Fruit fly (Drosophila melanogaster) whole organism, prepupa: ENCODE results near the gene pzg.

Source experiments
- Blimp-1 ChIP-seq: fragments of 200-800 bp; sonication (Bioruptor generic); optimal IDR thresholded peaks from 3 replicates; lab custom pipeline; 2017; ENCODE audit warnings: missing biosample characterization, missing genetic modification characterization, mild to moderate bottlenecking, moderate library complexity, missing genetic modification reagents
- CG10631 ChIP-seq: fragments of 200-800 bp; sonication (Bioruptor generic); optimal IDR thresholded peaks from 2 replicates; lab custom pipeline; 2016; ENCODE audit warnings: missing biosample characterization, missing genetic modification characterization
- CG10669 ChIP-seq: fragments of 200-800 bp; sonication (Bioruptor generic); optimal IDR thresholded peaks from 3 replicates; lab custom pipeline; 2018; ENCODE audit warnings: missing biosample characterization, mild to moderate bottlenecking, missing genetic modification characterization, moderate library complexity
- CG1621 ChIP-seq: fragments of 200-800 bp; sonication (Bioruptor generic); optimal IDR thresholded peaks from 3 replicates; lab custom pipeline; 2018; ENCODE audit warnings: missing biosample characterization, mild to moderate bottlenecking, missing genetic modification characterization
- CG3032 ChIP-seq: fragments of 200-800 bp; optimal IDR thresholded peaks from 2 replicates; lab custom pipeline; 2019; ENCODE audit warnings: missing biosample characterization, mild to moderate bottlenecking, missing genetic modification characterization, moderate library complexity
- CG31627 ChIP-seq: fragments of 200-800 bp; sonication (Bioruptor generic); optimal IDR thresholded peaks from 3 replicates; lab custom pipeline; 2016; ENCODE audit warnings: missing biosample characterization, missing genetic modification characterization
- CG32006 ChIP-seq: fragments of 200-800 bp; sonication (Bioruptor generic); optimal IDR thresholded peaks from 3 replicates; lab custom pipeline; 2017; ENCODE audit warnings: missing biosample characterization, mild to moderate bottlenecking, missing genetic modification characterization
- CG3919 ChIP-seq: fragments of 200-800 bp; sonication (Bioruptor generic); optimal IDR thresholded peaks from 3 replicates; lab custom pipeline; 2016; ENCODE audit warnings: missing biosample characterization, missing genetic modification characterization
- CG6163 ChIP-seq: fragments of 200-800 bp; sonication (Bioruptor generic); IDR thresholded peaks from 3 replicates; pipeline ENCODE4 v1.3.6; 2022; ENCODE audit warnings: missing biosample characterization, missing genetic modification characterization
- CG6276 ChIP-seq: fragments of 200-800 bp; sonication (Bioruptor generic); optimal IDR thresholded peaks from 2 replicates; lab custom pipeline; 2017; ENCODE audit warnings: missing biosample characterization, mild to moderate bottlenecking, missing genetic modification characterization
- CG6792 ChIP-seq: fragments of 200-800 bp; sonication (Bioruptor generic); optimal IDR thresholded peaks from 3 replicates; lab custom pipeline; 2016; ENCODE audit warnings: missing biosample characterization, missing genetic modification characterization
- CG8119 ChIP-seq: fragments of 200-800 bp; sonication (Bioruptor generic); IDR thresholded peaks from 3 replicates; pipeline ENCODE4 v1.3.6; 2022; ENCODE audit warnings: missing biosample characterization, missing genetic modification characterization
- CG8319 ChIP-seq: fragments of 200-800 bp; sonication (Bioruptor generic); optimal IDR thresholded peaks from 3 replicates; lab custom pipeline; 2016; ENCODE audit warnings: missing biosample characterization, missing genetic modification characterization
- CG9139 ChIP-seq: fragments of 200-800 bp; sonication (Bioruptor generic); optimal IDR thresholded peaks from 3 replicates; lab custom pipeline; 2017; ENCODE audit warnings: missing biosample characterization, mild to moderate bottlenecking, missing genetic modification characterization
- Eip93F ChIP-seq: fragments of 200-800 bp; sonication (Bioruptor generic); optimal IDR thresholded peaks from 2 replicates; lab custom pipeline; 2016; ENCODE audit warnings: missing biosample characterization, mild to moderate bottlenecking, missing genetic modification characterization
- Ets21C ChIP-seq: fragments of 200-800 bp; sonication (Bioruptor generic); optimal IDR thresholded peaks from 3 replicates; lab custom pipeline; 2016; ENCODE audit warnings: missing biosample characterization, missing genetic modification characterization
- Ets96B ChIP-seq: fragments of 200-800 bp; optimal IDR thresholded peaks from 2 replicates; lab custom pipeline; 2019; ENCODE audit warnings: missing biosample characterization, mild to moderate bottlenecking, missing genetic modification characterization, moderate library complexity
- Gug ChIP-seq: fragments of 200-800 bp; sonication (Bioruptor generic); IDR thresholded peaks from 2 replicates; pipeline ENCODE4 v1.3.6; 2022; ENCODE audit warnings: missing biosample characterization, missing genetic modification characterization
- Hr38 ChIP-seq: sonication (Bioruptor generic); optimal IDR thresholded peaks from 2 replicates; lab custom pipeline; 2016; ENCODE audit warnings: missing biosample characterization, missing genetic modification characterization
- Hr4 ChIP-seq: fragments of 200-800 bp; sonication (Bioruptor generic); optimal IDR thresholded peaks from 3 replicates; lab custom pipeline; 2016; ENCODE audit warnings: missing biosample characterization, missing genetic modification characterization
- Met ChIP-seq: fragments of 200-800 bp; sonication (Bioruptor generic); optimal IDR thresholded peaks from 3 replicates; lab custom pipeline; 2016; ENCODE audit warnings: missing biosample characterization, missing genetic modification characterization
- OdsH ChIP-seq: fragments of 200-800 bp; sonication (Bioruptor generic); optimal IDR thresholded peaks from 3 replicates; lab custom pipeline; 2016; ENCODE audit warnings: missing biosample characterization, missing genetic modification characterization
- Smox ChIP-seq: fragments of 200-800 bp; sonication (Bioruptor generic); optimal IDR thresholded peaks from 3 replicates; lab custom pipeline; 2016; ENCODE audit warnings: missing biosample characterization, missing genetic modification characterization
- Sox102F ChIP-seq: fragments of 200-800 bp; sonication (Bioruptor generic); optimal IDR thresholded peaks from 2 replicates; lab custom pipeline; 2016; ENCODE audit warnings: missing biosample characterization, mild to moderate bottlenecking, missing genetic modification characterization
- Sox14 ChIP-seq: fragments of 200-800 bp; sonication (Bioruptor generic); optimal IDR thresholded peaks from 3 replicates; lab custom pipeline; 2016; ENCODE audit warnings: missing biosample characterization, missing genetic modification characterization
- Sox15 ChIP-seq: fragments of 200-800 bp; sonication (Bioruptor generic); optimal IDR thresholded peaks from 3 replicates; lab custom pipeline; 2016; ENCODE audit warnings: missing biosample characterization, missing genetic modification characterization
- achi ChIP-seq: fragments of 200-800 bp; sonication (Bioruptor generic); optimal IDR thresholded peaks from 3 replicates; lab custom pipeline; 2016; ENCODE audit warnings: missing biosample characterization, missing genetic modification characterization
- cyc ChIP-seq: fragments of 200-800 bp; sonication (Bioruptor generic); optimal IDR thresholded peaks from 3 replicates; lab custom pipeline; 2016; ENCODE audit warnings: missing biosample characterization, missing genetic modification characterization
- eg ChIP-seq: fragments of 200-800 bp; sonication (Bioruptor generic); IDR thresholded peaks from 3 replicates; pipeline ENCODE4 v1.3.6; 2022; ENCODE audit warnings: missing biosample characterization, missing genetic modification characterization
- esn ChIP-seq: fragments of 200-800 bp; sonication (Bioruptor generic); optimal IDR thresholded peaks from 2 replicates; lab custom pipeline; 2016; ENCODE audit warnings: missing biosample characterization, mild to moderate bottlenecking, missing genetic modification characterization, moderate library complexity
- fd59A ChIP-seq: fragments of 200-800 bp; sonication (Bioruptor generic); optimal IDR thresholded peaks from 2 replicates; lab custom pipeline; 2017; ENCODE audit warnings: missing biosample characterization, mild to moderate bottlenecking, missing genetic modification characterization, missing genetic modification reagents
- fkh ChIP-seq: fragments of 200-800 bp; sonication (Bioruptor generic); optimal IDR thresholded peaks from 3 replicates; lab custom pipeline; 2017; ENCODE audit warnings: missing biosample characterization, mild to moderate bottlenecking, missing genetic modification characterization, moderate library complexity
- lz ChIP-seq: fragments of 200-800 bp; sonication (Bioruptor generic); optimal IDR thresholded peaks from 3 replicates; lab custom pipeline; 2016; ENCODE audit warnings: missing biosample characterization, missing genetic modification characterization
- net ChIP-seq: fragments of 200-800 bp; sonication (Bioruptor generic); optimal IDR thresholded peaks from 3 replicates; lab custom pipeline; 2016; ENCODE audit warnings: missing biosample characterization, missing genetic modification characterization
- pdm3 ChIP-seq: fragments of 200-800 bp; sonication (Bioruptor generic); optimal IDR thresholded peaks from 3 replicates; lab custom pipeline; 2016; ENCODE audit warnings: missing biosample characterization, missing genetic modification characterization
- salr ChIP-seq, 2 experiments: fragments of 200-800 bp; sonication (Bioruptor generic); optimal IDR thresholded peaks; 3 replicates each; lab custom pipeline; 2016 to 2018; ENCODE audit warnings: missing biosample characterization in 2 of 2, missing genetic modification characterization in 2 of 2, mild to moderate bottlenecking in 1 of 2
- ss ChIP-seq, 2 experiments: fragments of 200-800 bp; sonication (Bioruptor generic); optimal IDR thresholded peaks; 2 replicates in 1 of 2; 3 replicates in 1 of 2; lab custom pipeline; 2017 to 2018; ENCODE audit warnings: mild to moderate bottlenecking in 2 of 2, missing biosample characterization in 2 of 2, missing genetic modification characterization in 2 of 2, moderate library complexity in 1 of 2
- svp ChIP-seq: fragments of 200-800 bp; sonication (Bioruptor generic); peaks from one replicate; lab custom pipeline; 2016; ENCODE audit warnings: missing biosample characterization, missing genetic modification characterization
- topi ChIP-seq: fragments of 200-800 bp; sonication (Bioruptor generic); optimal IDR thresholded peaks from 3 replicates; lab custom pipeline; 2016; ENCODE audit warnings: missing biosample characterization, missing genetic modification characterization
- vri ChIP-seq: fragments of 200-800 bp; sonication (Bioruptor generic); optimal IDR thresholded peaks from 3 replicates; lab custom pipeline; 2016; ENCODE audit warnings: missing biosample characterization, mild to moderate bottlenecking, missing genetic modification characterization

pzg gene

DNA sequence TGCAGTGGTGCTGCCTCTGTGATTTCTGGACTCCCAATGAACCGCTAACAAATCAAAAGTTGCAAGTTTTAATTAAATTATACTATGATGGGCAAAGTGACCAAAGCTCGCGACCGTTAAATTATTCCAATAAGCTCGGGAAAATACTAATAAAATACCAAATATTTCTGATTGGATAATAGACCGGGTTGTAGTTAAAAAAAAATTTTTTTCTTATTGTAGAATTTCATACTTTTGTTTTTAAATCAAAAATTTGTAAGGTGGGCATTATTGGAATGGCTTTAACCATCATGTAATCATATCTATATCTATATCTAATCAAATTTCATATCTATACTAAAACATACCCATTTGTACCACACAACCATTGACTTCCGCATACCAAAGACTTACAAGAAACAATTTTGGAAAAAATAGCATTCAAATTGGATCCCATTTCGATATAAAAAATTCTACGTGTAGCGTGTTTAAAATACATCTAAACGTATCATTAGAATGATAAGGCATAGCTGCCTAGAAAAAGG, 18.0 kb upstream of the pzg start, which contains the start of gene CG9391:
Gene CG9391 (minus strand): TSS at position 474 of the 524 bp plus-strand sequence.
- TF ChIP-seq Gug (GFP tag; lab: Robert Waterston, UW), result no peak
- TF ChIP-seq achi, result no peak
- no peak for TF ChIP-seq Hr4 (GFP tag; lab: Kevin White, UChicago)
- TF ChIP-seq CG32006 (GFP tag; lab: Kevin White, UChicago), result no peak
- TF ChIP-seq eg (GFP tag; lab: Robert Waterston, UW), result no peak
- TF ChIP-seq lz, result no peak
- TF ChIP-seq svp (GFP tag; lab: Kevin White, UChicago), result peak; percentile 57

DNA sequence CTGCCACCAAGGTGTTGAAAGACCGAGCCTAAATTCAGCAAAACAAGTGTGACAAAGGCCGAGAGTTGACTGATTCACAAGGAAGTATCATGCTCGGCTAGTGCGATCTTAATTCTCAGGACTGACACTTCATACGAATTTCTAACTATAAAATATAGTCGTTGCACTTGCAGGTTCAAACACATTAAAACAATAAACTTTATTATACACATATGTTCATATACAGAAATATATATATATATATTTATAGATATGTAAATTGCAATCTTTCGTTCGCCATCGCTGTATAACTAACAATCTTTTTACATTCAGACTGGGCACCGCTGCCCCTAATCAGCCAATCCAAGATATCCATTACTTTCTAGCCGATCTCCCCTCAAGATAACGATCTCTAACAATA, 15.4 kb upstream of the pzg start, which contains the start of gene CG9389:
Gene CG9389 (minus strand): TSS at position 101 of the 400 bp plus-strand sequence.
- TF ChIP-seq salr (GFP tag; optimal IDR thresholded peaks at IDR 0.05; lab: Kevin White, UChicago), result no peak
- no peak for TF ChIP-seq Sox15 (GFP tag; lab: Kevin White, UChicago)
- TF ChIP-seq CG8319 (GFP tag; lab: Kevin White, UChicago), result no peak
- no peak for TF ChIP-seq Ets21C (GFP tag; lab: Kevin White, UChicago)
- TF ChIP-seq pdm3 (GFP tag; lab: Kevin White, UChicago), result no peak
- no peak for TF ChIP-seq CG6163 (GFP tag; lab: Robert Waterston, UW)
- TF ChIP-seq fkh (GFP tag; lab: Kevin White, UChicago), result no peak
- no peak for TF ChIP-seq Hr4 (GFP tag; lab: Kevin White, UChicago)
- TF ChIP-seq Met (GFP tag; lab: Kevin White, UChicago), result no peak
- TF ChIP-seq ss (GFP tag; optimal IDR thresholded peaks at IDR 0.05; lab: Kevin White, UChicago), result no peak
- TF ChIP-seq Smox, result no peak
- TF ChIP-seq topi, result no peak

DNA sequence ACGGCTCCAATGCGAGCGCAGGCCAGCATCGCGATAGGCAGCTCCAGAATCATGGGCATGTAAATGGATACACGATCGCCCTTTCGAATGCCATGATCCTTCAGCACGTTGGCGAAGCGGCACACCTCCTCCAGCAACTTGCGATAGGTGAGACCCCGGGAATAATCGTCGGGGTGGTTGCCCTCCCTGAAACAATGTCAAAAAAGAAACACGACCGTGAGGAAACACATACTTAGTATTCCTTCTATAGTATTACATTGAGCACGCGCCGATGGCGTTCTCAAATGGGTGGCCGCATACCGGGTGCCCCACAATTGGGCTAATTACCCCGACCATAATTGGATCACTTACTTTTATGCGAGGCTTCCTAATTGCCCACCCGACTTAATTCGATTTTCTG, 12.4 kb upstream of the pzg start:
- TF ChIP-seq Gug (GFP tag; lab: Robert Waterston, UW) (no peak), net (GFP tag; lab: Kevin White, UChicago) (no peak), Eip93F (GFP tag; lab: Kevin White, UChicago) (no peak), CG6276 (GFP tag; lab: Kevin White, UChicago) (no peak), svp (GFP tag; lab: Kevin White, UChicago) (peak; percentile 95), CG3032 (no peak), CG3919 (GFP tag; lab: Kevin White, UChicago) (no peak), CG31627 (GFP tag; lab: Kevin White, UChicago) (no peak), CG10669 (GFP tag; lab: Kevin White, UChicago) (no peak)

DNA sequence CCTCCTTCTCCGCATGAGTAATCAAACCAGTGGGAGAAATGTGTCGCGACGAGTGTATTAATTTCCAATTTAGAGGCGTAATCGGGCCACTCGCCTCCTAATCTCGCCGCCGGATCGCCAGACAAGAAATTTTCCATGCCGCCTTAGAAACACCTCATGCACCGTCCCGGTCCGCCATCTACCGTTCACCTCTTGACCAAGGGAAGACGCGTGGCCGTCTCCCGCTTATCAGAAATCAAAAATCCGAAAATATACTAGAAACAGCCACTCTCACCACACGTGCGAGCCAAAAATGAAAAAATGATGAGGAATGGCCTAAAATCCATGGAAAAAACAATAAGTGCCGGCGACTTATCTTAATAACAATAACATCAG, 10.0 kb upstream of the pzg start:
- TF ChIP-seq svp (GFP tag; lab: Kevin White, UChicago), result peak; percentile 69
- TF ChIP-seq net (GFP tag; lab: Kevin White, UChicago), result no peak
- TF ChIP-seq Blimp-1 (GFP tag; lab: Kevin White, UChicago), result no peak
- TF ChIP-seq CG10631 (GFP tag; lab: Kevin White, UChicago), result no peak
- no peak for TF ChIP-seq vri (GFP tag; lab: Kevin White, UChicago)
- no peak for TF ChIP-seq fkh (GFP tag; lab: Kevin White, UChicago)
- TF ChIP-seq, all 60 proteins: peak for 1

DNA sequence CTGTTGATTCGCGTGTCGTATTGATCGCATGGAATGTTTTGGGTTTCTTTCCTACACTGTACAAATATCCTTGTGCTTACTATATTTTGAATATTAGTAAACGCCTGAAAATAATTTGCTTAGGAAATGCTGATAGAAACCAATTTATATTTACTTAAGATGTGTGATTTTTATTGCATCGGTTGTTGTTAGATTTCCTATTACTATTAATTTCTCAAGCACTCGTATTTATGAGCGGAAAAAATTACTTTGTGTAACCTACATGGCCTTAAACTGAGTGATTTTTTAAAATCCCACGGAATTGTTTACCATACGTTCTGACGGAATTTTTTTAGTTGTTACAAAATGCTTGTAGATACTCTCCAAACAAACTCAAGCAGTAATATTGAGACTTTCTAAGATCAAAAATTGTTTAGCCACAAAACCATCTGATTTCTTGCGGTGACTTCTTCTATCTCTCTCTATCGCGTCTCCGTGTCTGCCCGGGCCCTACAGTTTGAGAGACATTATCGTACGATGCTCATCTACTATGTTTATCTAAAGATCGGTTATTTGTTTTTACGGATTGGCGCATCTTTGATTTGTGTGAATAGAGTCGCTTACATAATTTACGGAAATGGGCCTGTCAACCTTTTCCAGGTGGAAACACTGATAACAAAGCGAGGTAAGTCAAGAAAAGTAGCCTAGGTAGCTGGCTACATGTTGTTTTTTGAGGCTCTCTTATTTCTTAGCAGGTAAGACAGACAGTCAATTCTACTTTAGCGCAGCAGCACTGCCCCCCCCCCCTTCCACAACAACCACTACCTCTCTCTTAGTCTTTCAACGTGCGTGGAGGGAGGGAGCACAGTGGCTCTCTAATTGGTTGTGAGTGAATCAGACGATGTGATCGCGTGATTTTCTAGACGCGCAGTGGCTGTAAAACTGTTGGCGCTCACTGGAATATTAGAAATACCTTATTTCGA, 9.3 kb upstream of the pzg start:
- TF ChIP-seq esn (GFP tag; lab: Kevin White, UChicago) (peak; percentile 68), CG8119 (no peak), Sox102F (peak; percentile 41), OdsH (GFP tag; lab: Kevin White, UChicago) (peak; percentile 7), CG10631 (GFP tag; lab: Kevin White, UChicago) (peak; percentile 43), CG3032 (peak; percentile 10), CG1621 (tag; lab: Kevin White, UChicago) (no peak), salr (GFP tag; optimal IDR thresholded peaks at IDR 0.05; lab: Kevin White, UChicago) (no peak), Hr38 (GFP tag; lab: Kevin White, UChicago) (no peak), Sox14 (GFP tag; lab: Kevin White, UChicago) (peak; percentile 28), fd59A (GFP tag; lab: Kevin White, UChicago) (no peak), pdm3 (GFP tag; lab: Kevin White, UChicago) (peak; percentile 45), CG6792 (GFP tag; lab: Kevin White, UChicago) (peak; percentile 5), Ets96B (no peak), CG9139 (no peak), Met (GFP tag; lab: Kevin White, UChicago) (peak; percentile 63), CG31627 (GFP tag; lab: Kevin White, UChicago) (peak; percentile 42), Smox (peak; percentile 49), ss (GFP tag; optimal IDR thresholded peaks at IDR 0.05; lab: Kevin White, UChicago) (peak in 1 of 2 experiments; percentile 50), cyc (GFP tag; lab: Kevin White, UChicago) (peak; percentile 54)
